Worm (Caenorhabditis elegans) whole organism, L2 larva: ENCODE measurements around the gene clec-136.

Source experiments
- Y55F3AM.14 ChIP-seq: fragments of 200-800 bp; sonication (Bioruptor generic); optimal IDR thresholded peaks from 2 replicates; lab custom pipeline; 2018; ENCODE audit warnings: mild to moderate bottlenecking, missing genetic modification characterization, missing compliant biosample characterization
- ZK546.5 ChIP-seq: sonication (generic microtip); optimal IDR thresholded peaks from 2 replicates; lab custom pipeline; 2017; ENCODE audit warnings: missing biosample characterization, missing genetic modification characterization
- alr-1 ChIP-seq: fragments of 150-350 bp; optimal IDR thresholded peaks from 2 replicates; lab custom pipeline; 2014; ENCODE audit warnings: missing biosample characterization, missing genetic modification characterization
- ama-1 ChIP-seq: fragments of 150-350 bp; optimal IDR thresholded peaks from 2 replicates; lab custom pipeline; 2018; ENCODE audit warnings: inconsistent platforms
- blmp-1 ChIP-seq: sonication (generic microtip); optimal IDR thresholded peaks from 2 replicates; lab custom pipeline; 2017; ENCODE audit warnings: missing genetic modification characterization, mild to moderate bottlenecking, missing compliant biosample characterization, antibody characterized with exemption, moderate library complexity; ENCODE audit not compliant: insufficient read depth
- lin-13 ChIP-seq: fragments of 150-350 bp; optimal IDR thresholded peaks from 2 replicates; lab custom pipeline; 2014; ENCODE audit warnings: missing biosample characterization, missing genetic modification reagents, missing genetic modification characterization
- lin-39 ChIP-seq: fragments of 150-350 bp; optimal IDR thresholded peaks from 2 replicates; lab custom pipeline; 2014; ENCODE audit warnings: missing biosample characterization, missing genetic modification reagents, missing genetic modification characterization
- nhr-11 ChIP-seq: fragments of 150-350 bp; optimal IDR thresholded peaks from 2 replicates; lab custom pipeline; 2014; ENCODE audit warnings: missing biosample characterization, missing genetic modification characterization
- nhr-12 ChIP-seq: fragments of 150-350 bp; optimal IDR thresholded peaks from 2 replicates; lab custom pipeline; 2014; ENCODE audit warnings: missing biosample characterization, missing genetic modification characterization
- nhr-237 ChIP-seq: fragments of 150-350 bp; optimal IDR thresholded peaks from 2 replicates; lab custom pipeline; 2014; ENCODE audit warnings: missing biosample characterization, missing genetic modification characterization
- nhr-77 ChIP-seq: fragments of 150-350 bp; optimal IDR thresholded peaks from 2 replicates; lab custom pipeline; 2014; ENCODE audit warnings: missing biosample characterization, missing genetic modification characterization
- ztf-4 ChIP-seq: fragments of 150-350 bp; optimal IDR thresholded peaks from 2 replicates; lab custom pipeline; 2014; ENCODE audit warnings: missing biosample characterization, missing genetic modification characterization

- no peak for TF ChIP-seq lin-39 (tag; lab: Kevin White, UChicago)
- TF ChIP-seq nhr-12 (tag; lab: Kevin White, UChicago), result no peak
- no peak for TF ChIP-seq ZK546.5 (tag; lab: Kevin White, UChicago)
- TF ChIP-seq ama-1 (lab: Kevin White, UChicago), result no peak
- TF ChIP-seq nhr-237 (tag; lab: Kevin White, UChicago), result no peak
- no peak for TF ChIP-seq blmp-1
- TF ChIP-seq lin-13 (GFP tag; lab: Kevin White, UChicago), result no peak
- TF ChIP-seq Y55F3AM.14 (GFP tag; lab: Kevin White, UChicago), result no peak
- no peak for TF ChIP-seq nhr-11
- no peak for TF ChIP-seq nhr-77 (tag; lab: Kevin White, UChicago)
- no peak for TF ChIP-seq alr-1 (tag; lab: Kevin White, UChicago)
- no peak for TF ChIP-seq ztf-4 (tag; lab: Kevin White, UChicago)
Measured at ce11 chrII:4602533-4602932, 13.8 kb downstream of the clec-136 start, which contains the start of gene coa-3.
